Worm (Caenorhabditis elegans): ENCODE data around the gene gfi-3.

The gfi-3 gene

DNA sequence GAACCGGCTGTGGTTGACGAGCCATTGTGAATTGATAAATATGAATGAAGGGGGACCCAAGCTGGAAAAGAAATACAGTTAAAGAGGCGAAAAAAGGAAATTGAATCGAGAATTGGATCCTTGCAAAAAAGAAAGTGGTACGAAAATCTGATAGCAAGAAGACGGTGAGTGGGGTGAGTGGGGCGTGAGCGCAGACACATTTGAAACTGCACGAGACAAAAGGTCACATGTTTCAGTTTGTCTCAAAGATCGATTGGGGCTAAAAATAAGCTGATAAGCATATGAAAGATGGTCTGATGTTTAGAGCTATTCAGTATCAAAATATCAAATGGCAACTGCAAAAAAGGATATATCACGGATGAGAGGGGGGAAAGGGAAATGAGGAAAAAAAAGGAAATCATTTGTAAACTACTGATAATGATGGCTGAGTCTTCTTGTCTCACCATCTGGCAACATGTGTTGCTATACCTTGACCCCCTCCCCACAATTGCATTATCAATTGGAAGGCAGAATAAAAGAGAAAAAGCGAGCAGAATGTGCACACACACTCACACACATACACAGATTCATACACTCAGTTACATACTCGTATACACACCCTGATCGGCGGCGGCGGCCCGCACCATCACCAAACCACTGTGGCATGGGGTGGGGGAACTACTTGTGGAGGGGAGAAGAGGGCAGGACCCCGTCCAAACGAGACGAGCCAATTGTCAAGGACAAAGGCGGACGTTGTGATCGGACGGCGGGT, 23.6 kb downstream of the gfi-3 start, which contains the start of gene M163.1 (continued):
- 0 out of 2 replicates have a peak, but pooled peaks have one; percentile 28 for TF ChIP-seq tra-1 (GFP tag; IDR thresholded peaks at IDR 0.05)
- TF ChIP-seq nhr-28 (tag; optimal IDR thresholded peaks at IDR 0.05), result peak; percentile 37
- peak; percentile 1 for TF ChIP-seq mes-2 (tag; optimal IDR thresholded peaks at IDR 0.05; ENCODE audit: poor library complexity, severe bottlenecking)
- no peak for TF ChIP-seq lim-7 (GFP tag; IDR thresholded peaks at IDR 0.05)
- peak; percentile 38 for TF ChIP-seq hlh-11 (tag; optimal IDR thresholded peaks at IDR 0.05)
- no peak for TF ChIP-seq nhr-10 (tag; optimal IDR thresholded peaks at IDR 0.05)
- no peak for TF ChIP-seq daf-16 (GFP tag; optimal IDR thresholded peaks at IDR 0.05)
- TF ChIP-seq daf-16 (tag; optimal IDR thresholded peaks at IDR 0.05), result peak; percentile 57

DNA sequence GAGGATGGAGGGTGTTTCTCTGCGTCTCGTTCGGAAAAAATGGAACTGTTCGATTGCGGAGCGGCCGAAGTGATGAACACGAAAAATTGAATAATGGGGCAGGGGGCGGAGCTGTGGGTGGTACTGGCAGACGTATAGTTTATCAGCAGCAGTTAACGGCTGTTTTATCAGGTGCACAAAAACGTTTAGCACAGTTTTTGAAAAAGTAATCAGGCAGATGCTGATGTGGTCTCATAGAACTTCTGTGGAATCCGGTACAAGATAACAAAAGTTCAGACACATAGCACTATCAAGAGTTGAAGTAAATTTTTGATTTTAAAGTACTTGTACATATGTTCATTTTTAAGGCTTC, 24.2 kb downstream of the gfi-3 start:
- TF ChIP-seq nhr-28 (tag; optimal IDR thresholded peaks at IDR 0.05) (peak; percentile 83), pqm-1 (tag; optimal IDR thresholded peaks at IDR 0.05) (peak; percentile 72), lin-13 (GFP tag; optimal IDR thresholded peaks at IDR 0.05) (no peak), daf-16 (GFP tag; optimal IDR thresholded peaks at IDR 0.05) (no peak), daf-16 (tag; optimal IDR thresholded peaks at IDR 0.05) (peak; percentile 36), hif-1 (tag; optimal IDR thresholded peaks at IDR 0.05) (no peak), ztf-11 (tag; optimal IDR thresholded peaks at IDR 0.05) (no peak), D1046.2 (GFP tag; IDR thresholded peaks at IDR 0.05) (no peak), dmd-6 (GFP tag; IDR thresholded peaks at IDR 0.05) (peak; percentile 35), madf-9 (GFP tag; conservative IDR thresholded peaks at IDR 0.05) (no peak), mdl-1 (tag; optimal IDR thresholded peaks at IDR 0.05) (no peak), ceh-20 (GFP tag; IDR thresholded peaks at IDR 0.05) (no peak), hlh-11 (tag; optimal IDR thresholded peaks at IDR 0.05) (peak; percentile 41), nhr-25 (tag; optimal IDR thresholded peaks at IDR 0.05; ENCODE audit: borderline replicate concordance, insufficient read depth) (no peak), Y75B8A.6 (GFP tag; IDR thresholded peaks at IDR 0.05) (no peak), R02D3.7 (tag; optimal IDR thresholded peaks at IDR 0.05) (no peak), aly-2 (tag; optimal IDR thresholded peaks at IDR 0.05) (no peak), ama-1 (optimal IDR thresholded peaks at IDR 0.05) (no peak), lin-29 (GFP tag; IDR thresholded peaks at IDR 0.05) (no peak), mxl-3 (GFP tag; optimal IDR thresholded peaks at IDR 0.05) (peak; percentile 47), tra-1 (GFP tag; IDR thresholded peaks at IDR 0.05) (0 out of 2 replicates have a peak, but pooled peaks have one; percentile 12), F44E2.7 (GFP tag; IDR thresholded peaks at IDR 0.05) (0 out of 2 replicates have a peak, but pooled peaks have one; percentile 0), duxl-1 (tag; optimal IDR thresholded peaks at IDR 0.05; ENCODE audit: poor library complexity) (no peak), zfp-2 (tag; optimal IDR thresholded peaks at IDR 0.05) (no peak), mep-1 (tag; optimal IDR thresholded peaks at IDR 0.05) (no peak), unc-130 (GFP tag; optimal IDR thresholded peaks at IDR 0.05) (no peak), dmd-9 (GFP tag; IDR thresholded peaks at IDR 0.05) (no peak), php-3 (GFP tag; IDR thresholded peaks at IDR 0.05) (peak; percentile 41; the same call in 1 of the 2 replicates), F37D6.2 (tag; optimal IDR thresholded peaks at IDR 0.05) (no peak), cey-2 (tag; optimal IDR thresholded peaks at IDR 0.05; ENCODE audit: borderline replicate concordance, insufficient read depth) (no peak), ZK337.2 (GFP tag; IDR thresholded peaks at IDR 0.05) (no peak), lin-1 (GFP tag; IDR thresholded peaks at IDR 0.05) (0 out of 2 replicates have a peak, but pooled peaks have one; percentile 20), lsy-2 (tag; optimal IDR thresholded peaks at IDR 0.05) (no peak), mes-2 (tag; optimal IDR thresholded peaks at IDR 0.05; ENCODE audit: poor library complexity, severe bottlenecking) (no peak), arid-1 (GFP tag; conservative IDR thresholded peaks at IDR 0.05) (no peak), dmd-8 (GFP tag; IDR thresholded peaks at IDR 0.05) (0 out of 2 replicates have a peak, but pooled peaks have one; percentile 22), ctbp-1 (GFP tag; IDR thresholded peaks at IDR 0.05) (no peak), nhr-102 (tag; optimal IDR thresholded peaks at IDR 0.05) (no peak), F10B5.3 (tag; optimal IDR thresholded peaks at IDR 0.05) (peak; percentile 7), sdz-12 (GFP tag; optimal IDR thresholded peaks at IDR 0.05) (no peak), attf-4 (tag; optimal IDR thresholded peaks at IDR 0.05) (no peak), dpl-1 (GFP tag; optimal IDR thresholded peaks at IDR 0.05) (no peak), dve-1 (tag; optimal IDR thresholded peaks at IDR 0.05; ENCODE audit: insufficient read depth) (peak; percentile 54), Y105C5A.15 (GFP tag; IDR thresholded peaks at IDR 0.05) (no peak)

Data from whole organism, L4 larva.